Fruit fly (Drosophila melanogaster) whole organism, embryonic: ENCODE measurements around the gene Gr93a.
A peak's percentile ranks its signal among the peaks of the same experiment; 100 is the strongest.

ENCODE experiments used
- Ada2b ChIP-seq: fragments of 200-800 bp; sonication (Bioruptor generic); IDR thresholded peaks from 2 replicates; pipeline ENCODE4 v1.3.6; 2022; ENCODE audit warnings: missing biosample characterization, missing genetic modification characterization
- CG1024 ChIP-seq: fragments of 200-800 bp; sonication (Bioruptor generic); IDR thresholded peaks from 2 replicates; pipeline ENCODE4 v1.3.6; 2022; ENCODE audit warnings: missing biosample characterization, missing genetic modification characterization
- CG10321 ChIP-seq: fragments of 200-800 bp; sonication (Bioruptor generic); IDR thresholded peaks from 2 replicates; pipeline ENCODE4 v1.3.6; 2022; ENCODE audit warnings: missing biosample characterization, missing genetic modification characterization
- CG10543 ChIP-seq: fragments of 200-800 bp; sonication (Bioruptor generic); optimal IDR thresholded peaks from 3 replicates; lab custom pipeline; 2017; ENCODE audit warnings: missing biosample characterization, mild to moderate bottlenecking, missing genetic modification characterization, moderate library complexity
- CG11085 ChIP-seq: fragments of 200-800 bp; sonication (Bioruptor generic); IDR thresholded peaks from 2 replicates; pipeline ENCODE4 v1.3.6; 2022; ENCODE audit warnings: missing biosample characterization, missing genetic modification characterization
- CG14965 ChIP-seq: fragments of 200-800 bp; sonication (Bioruptor generic); optimal IDR thresholded peaks from 2 replicates; lab custom pipeline; 2016; ENCODE audit warnings: missing biosample characterization, missing genetic modification characterization, borderline replicate concordance
- CG15073 ChIP-seq: fragments of 200-800 bp; sonication (Bioruptor generic); optimal IDR thresholded peaks from 2 replicates; lab custom pipeline; 2016; ENCODE audit warnings: missing biosample characterization, missing genetic modification characterization
- CG15479 ChIP-seq: fragments of 200-800 bp; sonication (Bioruptor generic); optimal IDR thresholded peaks from 3 replicates; lab custom pipeline; 2019; ENCODE audit warnings: missing biosample characterization, mild to moderate bottlenecking, missing genetic modification characterization, moderate library complexity
- CG16863 ChIP-seq: fragments of 200-800 bp; sonication (Bioruptor generic); optimal IDR thresholded peaks from 3 replicates; lab custom pipeline; 2016; ENCODE audit warnings: missing biosample characterization, missing genetic modification characterization
- CG18011 ChIP-seq: fragments of 200-800 bp; sonication (Bioruptor generic); optimal IDR thresholded peaks from 2 replicates; lab custom pipeline; 2017; ENCODE audit warnings: missing biosample characterization, missing genetic modification characterization, mild to moderate bottlenecking, moderate library complexity, missing genotype
- CG1832 ChIP-seq: fragments of 200-800 bp; sonication (Bioruptor generic); optimal IDR thresholded peaks from 2 replicates; lab custom pipeline; 2017; ENCODE audit warnings: missing biosample characterization, mild to moderate bottlenecking, missing genetic modification characterization, inconsistent platforms
- CG2120 ChIP-seq: fragments of 200-800 bp; sonication (Bioruptor generic); optimal IDR thresholded peaks from 3 replicates; lab custom pipeline; 2016; ENCODE audit warnings: missing biosample characterization, missing genetic modification characterization
- CG2199 ChIP-seq: fragments of 200-800 bp; sonication (Bioruptor generic); IDR thresholded peaks from 3 replicates; pipeline ENCODE4 v1.3.6; 2022; ENCODE audit warnings: missing biosample characterization, missing genetic modification characterization
- CG2712 ChIP-seq: fragments of 200-800 bp; optimal IDR thresholded peaks from 3 replicates; lab custom pipeline; 2019; ENCODE audit warnings: missing biosample characterization, mild to moderate bottlenecking, missing genetic modification characterization, moderate library complexity
- CG30020 ChIP-seq: fragments of 200-800 bp; optimal IDR thresholded peaks from 2 replicates; lab custom pipeline; 2019; ENCODE audit warnings: missing biosample characterization, mild to moderate bottlenecking, missing genetic modification characterization, moderate library complexity
- CG31441 ChIP-seq: fragments of 200-800 bp; sonication (Bioruptor generic); IDR thresholded peaks from 2 replicates; pipeline ENCODE4 v1.3.6; 2022; ENCODE audit warnings: missing biosample characterization, missing genetic modification characterization
- CG3281 ChIP-seq: fragments of 200-800 bp; sonication (Bioruptor generic); optimal IDR thresholded peaks from 3 replicates; lab custom pipeline; 2017; ENCODE audit warnings: missing biosample characterization, mild to moderate bottlenecking, missing genetic modification characterization
- CG4360 ChIP-seq: fragments of 200-800 bp; sonication (Bioruptor generic); IDR thresholded peaks from 2 replicates; pipeline ENCODE4 v1.3.6; 2022; ENCODE audit warnings: missing biosample characterization, missing genetic modification characterization
- CG5180 ChIP-seq: fragments of 200-800 bp; sonication (Bioruptor generic); optimal IDR thresholded peaks from 3 replicates; lab custom pipeline; 2017; ENCODE audit warnings: missing biosample characterization, missing genetic modification characterization, mild to moderate bottlenecking, moderate library complexity, missing genetic modification reagents
- CG6683 ChIP-seq: fragments of 200-800 bp; sonication (Bioruptor generic); optimal IDR thresholded peaks from 2 replicates; lab custom pipeline; 2017; ENCODE audit warnings: missing biosample characterization, mild to moderate bottlenecking, missing genetic modification characterization, missing genetic modification reagents
- D ChIP-seq, 2 experiments: fragments of 200-800 bp in 1 of 2; fragments of >200 bp in 1 of 2; sonication (Bioruptor generic) in 1 of 2; optimal IDR thresholded peaks; 2 replicates in 1 of 2; 3 replicates in 1 of 2; lab custom pipeline; 2017; ENCODE audit warnings: mild to moderate bottlenecking in 1 of 2, missing biosample characterization in 1 of 2, missing genetic modification characterization in 1 of 2, missing genetic modification reagents in 1 of 2
- Doc2 ChIP-seq: fragments of 200-800 bp; sonication (Bioruptor generic); IDR thresholded peaks from 2 replicates; pipeline ENCODE4 v1.3.6; 2022; ENCODE audit warnings: missing biosample characterization, missing genetic modification characterization
- Ets65A ChIP-seq: fragments of 200-800 bp; sonication (Bioruptor generic); peaks from one replicate; lab custom pipeline; 2016; ENCODE audit warnings: missing biosample characterization, missing genetic modification characterization
- Max ChIP-seq: fragments of 200-800 bp; sonication (Bioruptor generic); optimal IDR thresholded peaks from 2 replicates; lab custom pipeline; 2016; ENCODE audit warnings: missing biosample characterization, mild to moderate bottlenecking, missing genetic modification characterization
- Oli ChIP-seq: fragments of 200-800 bp; sonication (Bioruptor generic); optimal IDR thresholded peaks from 2 replicates; lab custom pipeline; 2018; ENCODE audit warnings: missing biosample characterization, mild to moderate bottlenecking, missing genetic modification characterization, moderate library complexity
- Sry-δ ChIP-seq: fragments of 200-800 bp; sonication (Bioruptor generic); optimal IDR thresholded peaks from 2 replicates; lab custom pipeline; 2016; ENCODE audit warnings: missing biosample characterization, missing genetic modification characterization
- ash1 ChIP-seq: fragments of 200-800 bp; sonication (Bioruptor generic); optimal IDR thresholded peaks from 2 replicates; lab custom pipeline; 2018; ENCODE audit warnings: missing biosample characterization, mild to moderate bottlenecking, missing genetic modification characterization
- bab2 ChIP-seq: fragments of 200-800 bp; sonication (Bioruptor generic); optimal IDR thresholded peaks from 2 replicates; lab custom pipeline; 2016; ENCODE audit warnings: missing biosample characterization, missing genetic modification characterization
- bigmax ChIP-seq: fragments of 200-800 bp; sonication (Bioruptor generic); optimal IDR thresholded peaks from 2 replicates; lab custom pipeline; 2018; ENCODE audit warnings: missing biosample characterization, mild to moderate bottlenecking, missing genetic modification characterization
- caup ChIP-seq: fragments of 200-800 bp; sonication (Bioruptor generic); optimal IDR thresholded peaks from 3 replicates; lab custom pipeline; 2017; ENCODE audit warnings: missing biosample characterization, mild to moderate bottlenecking, missing genetic modification characterization, moderate library complexity; ENCODE audit not compliant: severe bottlenecking
- crol ChIP-seq: fragments of 200-800 bp; sonication (Bioruptor generic); IDR thresholded peaks from 2 replicates; pipeline ENCODE4 v1.3.6; 2022; ENCODE audit warnings: missing biosample characterization, missing genetic modification characterization
- dati ChIP-seq: fragments of 200-800 bp; sonication (Bioruptor generic); IDR thresholded peaks from 2 replicates; pipeline ENCODE4 v1.3.6; 2022; ENCODE audit warnings: missing biosample characterization, missing genetic modification characterization
- dimm ChIP-seq: fragments of 200-800 bp; sonication (Bioruptor generic); IDR thresholded peaks from 2 replicates; pipeline ENCODE4 v1.3.6; 2022; ENCODE audit warnings: missing biosample characterization, missing genetic modification characterization
- dmrt11E ChIP-seq: fragments of 200-800 bp; sonication (Bioruptor generic); optimal IDR thresholded peaks from 3 replicates; lab custom pipeline; 2018; ENCODE audit warnings: missing biosample characterization, mild to moderate bottlenecking, missing genetic modification characterization, moderate library complexity
- dmrt99B ChIP-seq: fragments of 200-800 bp; sonication (Bioruptor generic); optimal IDR thresholded peaks from 2 replicates; lab custom pipeline; 2018; ENCODE audit warnings: missing biosample characterization, mild to moderate bottlenecking, missing genetic modification characterization, moderate library complexity
- fd64A ChIP-seq: fragments of 200-800 bp; sonication (Bioruptor generic); optimal IDR thresholded peaks from 3 replicates; lab custom pipeline; 2018; ENCODE audit warnings: missing biosample characterization, mild to moderate bottlenecking, missing genetic modification characterization
- gsb-n ChIP-seq: fragments of 200-800 bp; sonication (Bioruptor generic); optimal IDR thresholded peaks from 3 replicates; lab custom pipeline; 2018; ENCODE audit warnings: missing biosample characterization, mild to moderate bottlenecking, missing genetic modification characterization
- insv ChIP-seq, 2 experiments: fragments of 200-800 bp; sonication (Bioruptor generic); optimal IDR thresholded peaks; 3 replicates each; lab custom pipeline; 2016 to 2018; ENCODE audit warnings: missing biosample characterization in 2 of 2, missing genetic modification characterization in 2 of 2
- kah ChIP-seq: fragments of 200-800 bp; sonication (Bioruptor generic); optimal IDR thresholded peaks from 2 replicates; lab custom pipeline; 2018; ENCODE audit warnings: missing biosample characterization, mild to moderate bottlenecking, missing genetic modification characterization
- nom ChIP-seq: fragments of 200-800 bp; sonication (Bioruptor generic); optimal IDR thresholded peaks from 2 replicates; lab custom pipeline; 2017; ENCODE audit warnings: missing biosample characterization, missing genetic modification characterization, mild to moderate bottlenecking, moderate library complexity, missing genetic modification reagents
- pros ChIP-seq: fragments of 200-800 bp; sonication (Bioruptor generic); optimal IDR thresholded peaks from 3 replicates; lab custom pipeline; 2019; ENCODE audit warnings: missing biosample characterization, mild to moderate bottlenecking, missing genetic modification characterization, moderate library complexity
- pzg ChIP-seq: fragments of 200-800 bp; sonication (Bioruptor generic); optimal IDR thresholded peaks from 3 replicates; lab custom pipeline; 2018; ENCODE audit warnings: missing biosample characterization, mild to moderate bottlenecking, missing genetic modification characterization, moderate library complexity
- sr ChIP-seq: fragments of 200-800 bp; sonication (Bioruptor generic); IDR thresholded peaks from 3 replicates; pipeline ENCODE4 v1.3.6; 2022; ENCODE audit warnings: missing biosample characterization, missing genetic modification characterization
- sug ChIP-seq: fragments of 200-800 bp; optimal IDR thresholded peaks from 2 replicates; lab custom pipeline; 2019; ENCODE audit warnings: missing biosample characterization, mild to moderate bottlenecking, missing genetic modification characterization, moderate library complexity
- tgo ChIP-seq: fragments of 200-800 bp; sonication (Bioruptor generic); IDR thresholded peaks from 3 replicates; pipeline ENCODE4 v1.3.6; 2022; ENCODE audit warnings: missing biosample characterization, missing genetic modification characterization
- toy ChIP-seq: fragments of 200-800 bp; sonication (Bioruptor generic); IDR thresholded peaks from 2 replicates; pipeline ENCODE4 v1.3.6; 2022; ENCODE audit warnings: missing biosample characterization, missing genetic modification characterization
- twi ChIP-seq: fragments of 200-800 bp; optimal IDR thresholded peaks from 2 replicates; lab custom pipeline; 2019; ENCODE audit warnings: missing biosample characterization, mild to moderate bottlenecking, missing genetic modification characterization, moderate library complexity
- z ChIP-seq: fragments of 200-800 bp; sonication (Bioruptor generic); IDR thresholded peaks from 3 replicates; pipeline ENCODE4 v1.3.6; 2022; ENCODE audit warnings: missing biosample characterization, missing genetic modification characterization

Gene Gr93a

DNA sequence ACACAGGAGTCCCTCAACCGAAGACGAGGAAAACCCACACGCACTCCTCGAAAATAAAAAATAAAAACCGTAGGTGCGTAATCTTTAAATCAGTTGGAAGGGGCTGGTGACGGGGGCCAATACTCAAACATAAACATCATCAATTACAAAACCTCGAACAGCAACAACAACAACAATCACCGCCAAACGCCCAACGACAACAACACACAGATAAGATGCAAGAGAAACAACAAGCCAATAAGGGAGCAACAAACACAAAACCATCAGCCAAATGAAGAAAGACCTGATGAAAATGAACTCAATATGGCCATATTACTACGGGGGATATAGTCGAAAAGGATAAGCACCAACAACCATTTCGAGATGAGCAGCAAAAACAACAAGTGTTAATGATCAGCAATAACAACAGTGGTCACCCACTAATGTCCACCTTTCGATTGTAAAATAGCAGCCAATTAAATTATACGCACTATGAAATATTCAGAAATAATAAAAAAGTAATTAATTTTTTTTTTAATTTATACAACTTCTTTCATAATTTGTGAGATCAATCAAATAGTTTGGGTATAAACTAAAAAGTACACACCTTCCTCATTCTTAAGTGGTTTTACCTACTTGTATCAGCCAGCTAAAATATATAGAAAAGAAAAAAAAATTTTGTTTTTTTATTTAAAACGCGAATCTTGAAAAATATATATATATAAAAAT is 8.4 kb upstream of the Gr93a start (continued):
- TF ChIP-seq toy (no peak), CG4360 (GFP tag; lab: Robert Waterston, UW) (peak; percentile 95), CG1024 (GFP tag; lab: Robert Waterston, UW) (no peak), Sry-δ (no peak), CG2120 (GFP tag; lab: Kevin White, UChicago) (no peak), Oli (tag; lab: Kevin White, UChicago) (peak; percentile 29)

DNA sequence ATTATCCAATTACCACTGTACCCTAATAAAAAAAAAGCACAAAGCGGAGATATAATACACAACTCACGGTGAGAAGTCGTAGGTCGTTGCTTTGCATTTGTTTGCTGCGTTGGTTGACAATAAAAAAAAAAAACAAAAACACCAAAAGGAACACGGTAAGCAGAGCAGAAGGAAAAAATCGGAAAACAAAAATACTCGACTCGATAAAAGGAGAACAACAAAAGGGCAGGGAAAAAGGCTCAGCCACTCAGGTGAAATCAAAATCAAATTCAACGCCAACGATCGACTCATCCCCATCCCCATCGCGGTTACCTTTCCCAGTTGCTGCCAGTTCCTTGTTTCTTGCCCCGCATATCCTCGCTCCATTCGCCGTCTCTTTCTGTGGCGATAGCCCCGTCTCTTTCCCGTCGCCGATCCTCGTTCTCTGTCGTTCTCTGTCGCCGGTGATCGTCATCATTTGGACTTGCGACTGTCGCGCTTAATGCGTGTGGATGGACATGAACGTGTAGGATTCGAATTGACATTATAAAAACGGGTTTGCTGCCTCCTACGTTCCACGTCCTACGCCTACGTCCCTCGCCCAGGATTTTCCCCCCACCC is 7.8 kb upstream of the Gr93a start:
- TF ChIP-seq bab2 (GFP tag; lab: Kevin White, UChicago) (no peak), Ets65A (peak; percentile 62), CG6683 (no peak), bigmax (GFP tag; lab: Kevin White, UChicago) (no peak), CG16863 (GFP tag; lab: Kevin White, UChicago) (no peak), z (GFP tag; lab: Robert Waterston, UW) (peak; percentile 63; the same call in 2 of the 3 replicates), D (optimal IDR thresholded peaks at IDR 0.05; lab: Kevin White, UChicago) (peak; percentile 87), D (GFP tag; optimal IDR thresholded peaks at IDR 0.05; lab: Kevin White, UChicago) (no peak), CG10543 (GFP tag; lab: Kevin White, UChicago) (no peak), CG3281 (GFP tag; lab: Kevin White, UChicago) (no peak), CG2712 (no peak), CG14965 (GFP tag; lab: Kevin White, UChicago) (no peak), twi (tag; lab: Kevin White, UChicago) (no peak), pros (GFP tag; lab: Kevin White, UChicago) (no peak), sr (GFP tag; lab: Robert Waterston, UW) (no peak), tgo (GFP tag; lab: Robert Waterston, UW) (no peak), caup (GFP tag; lab: Kevin White, UChicago) (no peak), CG10321 (GFP tag; lab: Robert Waterston, UW) (peak; percentile 50; the same call in 1 of the 2 replicates), CG1832 (peak; percentile 76), CG15479 (peak; percentile 10), Ada2b (GFP tag; lab: Robert Waterston, UW) (0 out of 2 replicates have a peak, but pooled peaks have one; percentile 3), CG5180 (no peak), CG2199 (GFP tag; lab: Robert Waterston, UW) (0 out of 3 replicates have a peak, but pooled peaks have one; percentile 43), kah (no peak), CG18011 (GFP tag; lab: Kevin White, UChicago) (no peak), crol (peak; percentile 89), nom (peak; percentile 88), insv (GFP tag; optimal IDR thresholded peaks at IDR 0.05; lab: Kevin White, UChicago) (no peak), CG11085 (GFP tag; lab: Robert Waterston, UW) (no peak)

DNA sequence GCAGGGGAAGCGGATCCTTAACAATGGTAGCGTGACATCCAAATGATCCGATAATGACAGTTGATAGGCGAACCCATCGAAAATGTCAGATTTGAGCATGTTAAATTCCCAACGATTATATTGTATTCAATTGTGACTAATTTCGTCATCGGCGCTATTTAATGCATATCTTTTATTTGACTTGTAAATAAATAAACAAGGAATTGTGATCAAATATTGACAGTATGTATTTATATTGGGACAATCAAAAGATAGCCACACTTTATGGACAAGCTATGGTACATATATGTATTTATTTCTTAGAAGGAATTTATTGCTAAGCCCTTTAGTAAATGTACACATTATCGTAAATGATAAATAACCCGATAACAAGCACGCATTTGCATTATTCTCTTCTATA is 7.2 kb upstream of the Gr93a start:
- TF ChIP-seq fd64A (GFP tag; lab: Kevin White, UChicago) (peak; percentile 36), CG31441 (GFP tag; lab: Robert Waterston, UW) (peak; percentile 35; the same call in 1 of the 2 replicates), dati (GFP tag; lab: Robert Waterston, UW) (no peak), CG30020 (tag; lab: Kevin White, UChicago) (no peak), dmrt11E (peak; percentile 50), dimm (GFP tag; lab: Robert Waterston, UW) (no peak), CG15073 (GFP tag; lab: Kevin White, UChicago) (no peak), ash1 (no peak), Max (GFP tag; lab: Kevin White, UChicago) (no peak), Doc2 (GFP tag; lab: Robert Waterston, UW) (no peak), gsb-n (tag; lab: Kevin White, UChicago) (no peak), dmrt99B (peak; percentile 37), pzg (GFP tag; lab: Kevin White, UChicago) (no peak), sug (no peak)
